Fruit fly (Drosophila melanogaster) whole organism, embryonic: ENCODE results near the gene CG5910.

Experiments used
- B-H1 ChIP-seq: fragments of 200-800 bp; sonication (Bioruptor generic); IDR thresholded peaks from 3 replicates; pipeline ENCODE4 v1.3.6; 2022; ENCODE audit warnings: missing biosample characterization, missing genetic modification characterization
- B-H2 ChIP-seq: fragments of 200-800 bp; sonication (Bioruptor generic); optimal IDR thresholded peaks from 2 replicates; lab custom pipeline; 2018; ENCODE audit warnings: missing biosample characterization, mild to moderate bottlenecking, missing genetic modification characterization
- Blimp-1 ChIP-seq: fragments of 200-800 bp; sonication (Bioruptor generic); optimal IDR thresholded peaks from 3 replicates; lab custom pipeline; 2018; ENCODE audit warnings: missing biosample characterization, missing genetic modification characterization, mild to moderate bottlenecking, moderate library complexity, missing genetic modification reagents
- BtbVII ChIP-seq: fragments of 200-800 bp; sonication (Bioruptor generic); optimal IDR thresholded peaks from 3 replicates; lab custom pipeline; 2017; ENCODE audit warnings: missing biosample characterization, mild to moderate bottlenecking, missing genetic modification characterization
- CG11695 ChIP-seq: fragments of 200-800 bp; sonication (Bioruptor generic); IDR thresholded peaks from 3 replicates; pipeline ENCODE4 v1.3.6; 2022; ENCODE audit warnings: missing biosample characterization, missing genetic modification characterization
- CG12071 ChIP-seq: fragments of 200-800 bp; sonication (Bioruptor generic); optimal IDR thresholded peaks from 3 replicates; lab custom pipeline; 2018; ENCODE audit warnings: missing biosample characterization, mild to moderate bottlenecking, missing genetic modification characterization
- CG12236 ChIP-seq: fragments of 200-800 bp; sonication (Bioruptor generic); optimal IDR thresholded peaks from 2 replicates; lab custom pipeline; 2016; ENCODE audit warnings: missing biosample characterization, missing genetic modification characterization
- CG12659 ChIP-seq: fragments of 200-800 bp; sonication (Bioruptor generic); optimal IDR thresholded peaks from 3 replicates; lab custom pipeline; 2017; ENCODE audit warnings: mild to moderate bottlenecking, missing biosample characterization, missing genetic modification reagents, missing genetic modification characterization
- CG12769 ChIP-seq: fragments of 200-800 bp; sonication (Bioruptor generic); optimal IDR thresholded peaks from 2 replicates; lab custom pipeline; 2019; ENCODE audit warnings: missing biosample characterization, mild to moderate bottlenecking, missing genetic modification characterization, moderate library complexity
- CG14441 ChIP-seq: fragments of 200-800 bp; sonication (Bioruptor generic); IDR thresholded peaks from 2 replicates; pipeline ENCODE4 v1.3.6; 2022; ENCODE audit warnings: missing biosample characterization, missing genetic modification characterization
- CG1602 ChIP-seq: fragments of 200-800 bp; sonication (Bioruptor generic); optimal IDR thresholded peaks from 3 replicates; lab custom pipeline; 2016; ENCODE audit warnings: missing biosample characterization, missing genetic modification characterization
- CG17385 ChIP-seq: fragments of 200-800 bp; sonication (Bioruptor generic); optimal IDR thresholded peaks from 3 replicates; lab custom pipeline; 2018; ENCODE audit warnings: missing biosample characterization, mild to moderate bottlenecking, missing genetic modification characterization
- CG18262 ChIP-seq: fragments of 200-800 bp; optimal IDR thresholded peaks from 3 replicates; lab custom pipeline; 2019; ENCODE audit warnings: missing biosample characterization, mild to moderate bottlenecking, missing genetic modification characterization, moderate library complexity
- CG18619 ChIP-seq: fragments of 200-800 bp; sonication (Bioruptor generic); optimal IDR thresholded peaks from 3 replicates; lab custom pipeline; 2017; ENCODE audit warnings: missing biosample characterization, mild to moderate bottlenecking, missing genetic modification characterization
- CG2875 ChIP-seq: fragments of 200-800 bp; sonication (Bioruptor generic); optimal IDR thresholded peaks from 2 replicates; lab custom pipeline; 2017; ENCODE audit warnings: missing biosample characterization, mild to moderate bottlenecking, missing genetic modification characterization, missing genetic modification reagents
- CG3065 ChIP-seq: fragments of 200-800 bp; sonication (Bioruptor generic); optimal IDR thresholded peaks from 2 replicates; lab custom pipeline; 2016; ENCODE audit warnings: missing biosample characterization, missing genetic modification characterization
- CG7556 ChIP-seq: fragments of 200-800 bp; sonication (Bioruptor generic); optimal IDR thresholded peaks from 2 replicates; lab custom pipeline; 2017; ENCODE audit warnings: missing biosample characterization, mild to moderate bottlenecking, missing genetic modification characterization
- CG7786 ChIP-seq: fragments of 200-800 bp; sonication (Bioruptor generic); optimal IDR thresholded peaks from 2 replicates; lab custom pipeline; 2016; ENCODE audit warnings: missing biosample characterization, missing genetic modification characterization
- CG9817 ChIP-seq: fragments of 200-800 bp; sonication (Bioruptor generic); optimal IDR thresholded peaks from 2 replicates; lab custom pipeline; 2018; ENCODE audit warnings: missing biosample characterization, mild to moderate bottlenecking, missing genetic modification characterization, moderate library complexity
- Camta ChIP-seq: fragments of 200-800 bp; sonication (Bioruptor generic); optimal IDR thresholded peaks from 2 replicates; lab custom pipeline; 2016; ENCODE audit warnings: missing biosample characterization, missing genetic modification characterization
- Chrac-16 ChIP-seq: fragments of 200-800 bp; sonication (Bioruptor generic); optimal IDR thresholded peaks from 3 replicates; lab custom pipeline; 2016; ENCODE audit warnings: missing biosample characterization, missing genetic modification characterization
- D19B ChIP-seq: fragments of 200-800 bp; sonication (Bioruptor generic); optimal IDR thresholded peaks from 2 replicates; lab custom pipeline; 2017; ENCODE audit warnings: missing biosample characterization, mild to moderate bottlenecking, missing genetic modification characterization
- Dbx ChIP-seq: fragments of 200-800 bp; sonication (Bioruptor generic); IDR thresholded peaks from 3 replicates; pipeline ENCODE4 v1.3.6; 2022; ENCODE audit warnings: missing biosample characterization, missing genetic modification characterization
- Dek ChIP-seq: fragments of 200-800 bp; sonication (Bioruptor generic); optimal IDR thresholded peaks from 3 replicates; lab custom pipeline; 2019; ENCODE audit warnings: missing biosample characterization, mild to moderate bottlenecking, missing genetic modification characterization, moderate library complexity
- Doc3 ChIP-seq: fragments of 200-800 bp; sonication (Bioruptor generic); IDR thresholded peaks from 3 replicates; pipeline ENCODE4 v1.3.6; 2022; ENCODE audit warnings: missing biosample characterization, missing genetic modification characterization; ENCODE audit not compliant: partially characterized antibody
- Dref ChIP-seq: fragments of 200-800 bp; sonication (Bioruptor generic); IDR thresholded peaks from 2 replicates; pipeline ENCODE4 v1.3.6; 2022; ENCODE audit warnings: missing biosample characterization, missing genetic modification characterization
- Drgx ChIP-seq: fragments of 200-800 bp; sonication (Bioruptor generic); IDR thresholded peaks from 2 replicates; pipeline ENCODE4 v1.3.6; 2022; ENCODE audit warnings: missing biosample characterization, missing genetic modification characterization
- Elba2 ChIP-seq: fragments of 200-800 bp; sonication (Bioruptor generic); optimal IDR thresholded peaks from 3 replicates; lab custom pipeline; 2016; ENCODE audit warnings: missing biosample characterization, missing genetic modification characterization
- HLH3B ChIP-seq: fragments of 200-800 bp; sonication (Bioruptor generic); IDR thresholded peaks from 2 replicates; pipeline ENCODE4 v1.3.6; 2022; ENCODE audit warnings: missing biosample characterization, missing genetic modification characterization
- HLHmδ ChIP-seq: fragments of 200-800 bp; sonication (Bioruptor generic); optimal IDR thresholded peaks from 2 replicates; lab custom pipeline; 2018; ENCODE audit warnings: missing biosample characterization, mild to moderate bottlenecking, missing genetic modification characterization, moderate library complexity
- Lhr ChIP-seq: fragments of 200-800 bp; sonication (Bioruptor generic); optimal IDR thresholded peaks from 3 replicates; lab custom pipeline; 2017; ENCODE audit warnings: mild to moderate bottlenecking, missing biosample characterization, missing genetic modification reagents, missing genetic modification characterization
- Nf-YB ChIP-seq: fragments of 200-800 bp; sonication (Bioruptor generic); optimal IDR thresholded peaks from 3 replicates; lab custom pipeline; 2019; ENCODE audit warnings: missing biosample characterization, mild to moderate bottlenecking, missing genetic modification characterization, moderate library complexity
- Oaz ChIP-seq: fragments of 200-800 bp; sonication (Bioruptor generic); IDR thresholded peaks from 2 replicates; pipeline ENCODE4 v1.3.6; 2022; ENCODE audit warnings: missing biosample characterization, missing genetic modification characterization
- Optix ChIP-seq: fragments of 200-800 bp; sonication (Bioruptor generic); IDR thresholded peaks from 3 replicates; pipeline ENCODE4 v1.3.6; 2022; ENCODE audit warnings: missing biosample characterization, missing genetic modification characterization
- Ptx1 ChIP-seq: fragments of 200-800 bp; sonication (Bioruptor generic); IDR thresholded peaks from 2 replicates; pipeline ENCODE4 v1.3.6; 2022; ENCODE audit warnings: missing biosample characterization, missing genetic modification characterization
- Sry-β ChIP-seq: fragments of 200-800 bp; sonication (Bioruptor generic); optimal IDR thresholded peaks from 2 replicates; lab custom pipeline; 2018; ENCODE audit warnings: missing biosample characterization, mild to moderate bottlenecking, missing genetic modification characterization, moderate library complexity
- Vsx1 ChIP-seq: fragments of 200-800 bp; sonication (Bioruptor generic); optimal IDR thresholded peaks from 2 replicates; lab custom pipeline; 2017; ENCODE audit warnings: missing biosample characterization, mild to moderate bottlenecking, missing genetic modification characterization, missing genetic modification reagents
- bab2 ChIP-seq: fragments of 200-800 bp; sonication (Bioruptor generic); optimal IDR thresholded peaks from 2 replicates; lab custom pipeline; 2016; ENCODE audit warnings: missing biosample characterization, missing genetic modification characterization
- bcd ChIP-seq: fragments of 200-800 bp; sonication (Bioruptor generic); optimal IDR thresholded peaks from 2 replicates; lab custom pipeline; 2017; ENCODE audit warnings: missing biosample characterization, mild to moderate bottlenecking, missing genetic modification characterization
- crp ChIP-seq, 2 experiments: fragments of 200-800 bp; sonication (Bioruptor generic); optimal IDR thresholded peaks; 2 replicates in 1 of 2; 3 replicates in 1 of 2; lab custom pipeline; 2017; ENCODE audit warnings: missing biosample characterization in 2 of 2, missing genetic modification characterization in 2 of 2, mild to moderate bottlenecking in 1 of 2, moderate library complexity in 1 of 2
- da ChIP-seq: fragments of 200-800 bp; sonication (Bioruptor generic); optimal IDR thresholded peaks from 2 replicates; lab custom pipeline; 2016; ENCODE audit warnings: missing biosample characterization, missing genetic modification characterization
- dati ChIP-seq: fragments of 200-800 bp; sonication (Bioruptor generic); IDR thresholded peaks from 2 replicates; pipeline ENCODE4 v1.3.6; 2022; ENCODE audit warnings: missing biosample characterization, missing genetic modification characterization
- dmrt11E ChIP-seq: fragments of 200-800 bp; sonication (Bioruptor generic); optimal IDR thresholded peaks from 3 replicates; lab custom pipeline; 2018; ENCODE audit warnings: missing biosample characterization, mild to moderate bottlenecking, missing genetic modification characterization, moderate library complexity
- gem ChIP-seq: fragments of 200-800 bp; sonication (Bioruptor generic); optimal IDR thresholded peaks from 2 replicates; lab custom pipeline; 2019; ENCODE audit warnings: missing biosample characterization, mild to moderate bottlenecking, missing genetic modification characterization, moderate library complexity
- gt ChIP-seq: fragments of 200-800 bp; sonication (Bioruptor generic); IDR thresholded peaks from 2 replicates; pipeline ENCODE4 v1.3.6; 2022; ENCODE audit warnings: missing biosample characterization, missing genetic modification characterization
- her ChIP-seq: fragments of 200-800 bp; sonication (Bioruptor generic); optimal IDR thresholded peaks from 2 replicates; lab custom pipeline; 2016; ENCODE audit warnings: missing biosample characterization, missing genetic modification characterization
- jigr1 ChIP-seq: fragments of 200-800 bp; sonication (Bioruptor generic); IDR thresholded peaks from 3 replicates; pipeline ENCODE4 v1.3.6; 2022; ENCODE audit warnings: missing biosample characterization, missing genetic modification characterization
- klu ChIP-seq: fragments of 200-800 bp; sonication (Bioruptor generic); IDR thresholded peaks from 2 replicates; pipeline ENCODE4 v1.3.6; 2022; ENCODE audit warnings: missing biosample characterization, missing genetic modification characterization
- mld ChIP-seq: fragments of 200-800 bp; sonication (Bioruptor generic); IDR thresholded peaks from 3 replicates; pipeline ENCODE4 v1.3.6; 2022; ENCODE audit warnings: missing biosample characterization, missing genetic modification characterization; ENCODE audit not compliant: partially characterized antibody
- pzg ChIP-seq: fragments of 200-800 bp; sonication (Bioruptor generic); optimal IDR thresholded peaks from 3 replicates; lab custom pipeline; 2018; ENCODE audit warnings: missing biosample characterization, mild to moderate bottlenecking, missing genetic modification characterization, moderate library complexity
- slbo ChIP-seq: fragments of 200-800 bp; sonication (Bioruptor generic); IDR thresholded peaks from 2 replicates; pipeline ENCODE4 v1.3.6; 2022; ENCODE audit warnings: missing biosample characterization, missing genetic modification characterization
- wor ChIP-seq: fragments of 200-800 bp; sonication (Bioruptor generic); IDR thresholded peaks from 2 replicates; pipeline ENCODE4 v1.3.6; 2022; ENCODE audit warnings: missing biosample characterization, missing genetic modification characterization

The CG5910 gene

dm6 chr3L:20393357-20393756, 48.9 kb upstream of the CG5910 start, which contains the start of gene CG33969 (continued):
- no peak for TF ChIP-seq CG7556 (GFP tag; lab: Kevin White, UChicago)
- TF ChIP-seq pzg (GFP tag; lab: Kevin White, UChicago): peak; percentile 47
- TF ChIP-seq jigr1 (GFP tag; lab: Robert Waterston, UW): no peak
- peak; percentile 22 for TF ChIP-seq CG12659 (GFP tag; lab: Kevin White, UChicago)
- no peak for TF ChIP-seq Lhr (GFP tag; lab: Kevin White, UChicago)
- TF ChIP-seq Doc3 (GFP tag; lab: Robert Waterston, UW): no peak
- TF ChIP-seq dati (GFP tag; lab: Robert Waterston, UW): no peak
- no peak for TF ChIP-seq CG7786 (GFP tag; lab: Kevin White, UChicago)
- TF ChIP-seq HLHmδ (GFP tag; lab: Kevin White, UChicago): no peak
- peak in 1 of 2 experiments; percentile 35 for TF ChIP-seq crp (GFP tag; optimal IDR thresholded peaks at IDR 0.05; lab: Kevin White, UChicago)
- TF ChIP-seq dmrt11E (tag; lab: Kevin White, UChicago): no peak
- no peak for TF ChIP-seq CG1602 (GFP tag; lab: Kevin White, UChicago)
- TF ChIP-seq CG17385 (GFP tag; lab: Kevin White, UChicago): no peak
- peak; percentile 64 for TF ChIP-seq Dref (GFP tag; lab: Robert Waterston, UW)
- no peak for TF ChIP-seq gem
- TF ChIP-seq gt (GFP tag; lab: Robert Waterston, UW): no peak
- TF ChIP-seq Vsx1 (GFP tag; lab: Kevin White, UChicago): peak; percentile 20
- no peak for TF ChIP-seq CG18619
- TF ChIP-seq Dek (tag; lab: Kevin White, UChicago): no peak
- no peak for TF ChIP-seq bab2 (GFP tag; lab: Kevin White, UChicago)
- no peak for TF ChIP-seq Blimp-1 (GFP tag; lab: Kevin White, UChicago)
- TF ChIP-seq D19B (GFP tag; lab: Kevin White, UChicago): no peak
- no peak for TF ChIP-seq Ptx1
- TF ChIP-seq CG14441 (GFP tag; lab: Robert Waterston, UW): no peak
- no peak for TF ChIP-seq CG12769
- no peak for TF ChIP-seq CG18262 (tag; lab: Kevin White, UChicago)
- TF ChIP-seq Nf-YB (GFP tag; lab: Kevin White, UChicago): no peak
- TF ChIP-seq slbo (GFP tag; lab: Robert Waterston, UW): no peak
- no peak for TF ChIP-seq da (GFP tag; lab: Kevin White, UChicago)
- no peak for TF ChIP-seq B-H1
- no peak for TF ChIP-seq Sry-β (GFP tag; lab: Kevin White, UChicago)
- no peak for TF ChIP-seq Drgx (GFP tag; lab: Robert Waterston, UW)
- TF ChIP-seq Optix (GFP tag; lab: Robert Waterston, UW): 0 out of 3 replicates have a peak, but pooled peaks have one; percentile 23
- no peak for TF ChIP-seq Elba2
- no peak for TF ChIP-seq Dbx (GFP tag; lab: Robert Waterston, UW)
- no peak for TF ChIP-seq mld
- TF ChIP-seq BtbVII: no peak
- TF ChIP-seq CG12236: no peak
- TF ChIP-seq Oaz: no peak
- no peak for TF ChIP-seq CG12071 (GFP tag; lab: Kevin White, UChicago)
- TF ChIP-seq Camta (GFP tag; lab: Kevin White, UChicago): no peak
- TF ChIP-seq CG3065 (GFP tag; lab: Kevin White, UChicago): no peak
- no peak for TF ChIP-seq Chrac-16
- TF ChIP-seq HLH3B (GFP tag; lab: Robert Waterston, UW): no peak
- TF ChIP-seq her: peak; percentile 37
- no peak for TF ChIP-seq CG11695 (GFP tag; lab: Robert Waterston, UW)
- TF ChIP-seq CG2875 (GFP tag; lab: Kevin White, UChicago): no peak
- TF ChIP-seq wor (GFP tag; lab: Robert Waterston, UW): no peak
- peak; percentile 12 for TF ChIP-seq B-H2 (GFP tag; lab: Kevin White, UChicago)
- no peak for TF ChIP-seq bcd
- TF ChIP-seq CG9817 (tag; lab: Kevin White, UChicago): no peak
- TF ChIP-seq klu: no peak
